Worm (Caenorhabditis elegans) whole organism, late embryonic: ENCODE measurements around the gene unc-50.
A peak's percentile ranks its signal among the peaks of the same experiment; 100 is the strongest.

Experiments used
- C08G9.2 ChIP-seq: sonication (generic microtip); optimal IDR thresholded peaks from 2 replicates; lab custom pipeline; 2016; ENCODE audit warnings: mild to moderate bottlenecking, missing genetic modification characterization, moderate library complexity, missing compliant biosample characterization
- C38D4.7 ChIP-seq: fragments of 200-800 bp; sonication (Bioruptor generic); optimal IDR thresholded peaks from 2 replicates; lab custom pipeline; 2018; ENCODE audit warnings: mild to moderate bottlenecking, missing genetic modification characterization, moderate library complexity, missing compliant biosample characterization
- T23F11.4 ChIP-seq: fragments of 200-800 bp; sonication (Bioruptor generic); optimal IDR thresholded peaks from 2 replicates; lab custom pipeline; 2018; ENCODE audit warnings: mild to moderate bottlenecking, missing genetic modification characterization, missing compliant biosample characterization
- ahr-1 ChIP-seq: sonication (generic microtip); optimal IDR thresholded peaks from 2 replicates; lab custom pipeline; 2016; ENCODE audit warnings: missing genetic modification characterization, missing compliant biosample characterization
- ceh-14 ChIP-seq: sonication (generic microtip); optimal IDR thresholded peaks from 2 replicates; lab custom pipeline; 2016; ENCODE audit warnings: missing genotype, missing genetic modification characterization, missing compliant biosample characterization
- ceh-19 ChIP-seq: fragments of 200-800 bp; sonication (Bioruptor generic); optimal IDR thresholded peaks from 2 replicates; lab custom pipeline; 2018; ENCODE audit warnings: mild to moderate bottlenecking, missing genetic modification characterization, missing compliant biosample characterization
- ceh-2 ChIP-seq: sonication (generic microtip); optimal IDR thresholded peaks from 2 replicates; lab custom pipeline; 2016; ENCODE audit warnings: missing genotype, missing genetic modification characterization, missing compliant biosample characterization
- ceh-22 ChIP-seq: sonication (generic microtip); optimal IDR thresholded peaks from 2 replicates; lab custom pipeline; 2017; ENCODE audit warnings: missing biosample characterization, missing genetic modification characterization
- ceh-31 ChIP-seq: sonication (generic microtip); optimal IDR thresholded peaks from 2 replicates; lab custom pipeline; 2016; ENCODE audit warnings: missing genetic modification characterization, missing compliant biosample characterization
- ceh-45 ChIP-seq: fragments of 200-800 bp; sonication (Bioruptor generic); IDR thresholded peaks from 2 replicates; pipeline ENCODE4 v1.3.6; 2022; ENCODE audit warnings: missing genetic modification reagents, missing genetic modification characterization, missing compliant biosample characterization
- ceh-48 ChIP-seq: sonication (generic microtip); optimal IDR thresholded peaks from 2 replicates; lab custom pipeline; 2016; ENCODE audit warnings: missing genetic modification characterization, inconsistent platforms, missing compliant biosample characterization
- ceh-6 ChIP-seq: fragments of 200-800 bp; sonication (Bioruptor generic); optimal IDR thresholded peaks from 2 replicates; lab custom pipeline; 2018; ENCODE audit warnings: mild to moderate bottlenecking, missing genetic modification characterization, missing compliant biosample characterization
- che-1 ChIP-seq: sonication (generic microtip); optimal IDR thresholded peaks from 2 replicates; lab custom pipeline; 2016; ENCODE audit warnings: mild to moderate bottlenecking, missing genetic modification characterization, missing compliant biosample characterization
- dve-1 ChIP-seq: sonication (generic microtip); optimal IDR thresholded peaks from 2 replicates; lab custom pipeline; 2017; ENCODE audit warnings: antibody characterized with exemption, mild to moderate bottlenecking, missing genetic modification characterization, missing compliant biosample characterization
- elt-2 ChIP-seq: sonication (generic microtip); optimal IDR thresholded peaks from 2 replicates; lab custom pipeline; 2016; ENCODE audit warnings: missing genetic modification reagents, missing genetic modification characterization, missing compliant biosample characterization
- ets-4 ChIP-seq: sonication (generic microtip); optimal IDR thresholded peaks from 2 replicates; lab custom pipeline; 2016; ENCODE audit warnings: missing genetic modification characterization, missing compliant biosample characterization
- eyg-1 ChIP-seq: sonication (generic microtip); optimal IDR thresholded peaks from 2 replicates; lab custom pipeline; 2016; ENCODE audit warnings: missing genotype, missing genetic modification characterization, missing compliant biosample characterization
- fax-1 ChIP-seq: sonication (generic microtip); optimal IDR thresholded peaks from 2 replicates; lab custom pipeline; 2016; ENCODE audit warnings: missing genotype, missing genetic modification characterization, missing compliant biosample characterization
- fkh-10 ChIP-seq: fragments of 150-350 bp; optimal IDR thresholded peaks from 2 replicates; lab custom pipeline; 2014; ENCODE audit warnings: missing biosample characterization, missing genetic modification reagents, missing genetic modification characterization
- fkh-6 ChIP-seq: sonication (generic microtip); optimal IDR thresholded peaks from 2 replicates; lab custom pipeline; 2016; ENCODE audit warnings: missing genetic modification characterization, missing compliant biosample characterization
- gmeb-2 ChIP-seq: sonication (generic microtip); optimal IDR thresholded peaks from 2 replicates; lab custom pipeline; 2016; ENCODE audit warnings: missing genetic modification characterization, inconsistent platforms, missing compliant biosample characterization
- hlh-13 ChIP-seq: fragments of 200-800 bp; sonication (Bioruptor generic); optimal IDR thresholded peaks from 2 replicates; lab custom pipeline; 2018; ENCODE audit warnings: mild to moderate bottlenecking, missing genetic modification characterization, missing compliant biosample characterization
- hlh-30 ChIP-seq: sonication (generic microtip); optimal IDR thresholded peaks from 2 replicates; lab custom pipeline; 2017; ENCODE audit warnings: antibody characterized with exemption, missing genetic modification characterization, missing compliant biosample characterization; ENCODE audit not compliant: insufficient read depth
- hlh-6 ChIP-seq: sonication (generic microtip); optimal IDR thresholded peaks from 2 replicates; lab custom pipeline; 2016; ENCODE audit warnings: missing genotype, missing genetic modification characterization, missing compliant biosample characterization
- hlh-8 ChIP-seq: sonication (generic microtip); optimal IDR thresholded peaks from 2 replicates; lab custom pipeline; 2016; ENCODE audit warnings: missing genotype, missing genetic modification characterization, missing compliant biosample characterization
- lin-11 ChIP-seq: fragments of 200-800 bp; sonication (Bioruptor generic); optimal IDR thresholded peaks from 2 replicates; lab custom pipeline; 2018; ENCODE audit warnings: mild to moderate bottlenecking, missing genetic modification characterization, missing compliant biosample characterization
- madf-2 ChIP-seq: sonication (generic microtip); optimal IDR thresholded peaks from 2 replicates; lab custom pipeline; 2017; ENCODE audit warnings: missing genetic modification characterization, missing compliant biosample characterization
- mec-3 ChIP-seq: sonication (generic microtip); optimal IDR thresholded peaks from 2 replicates; lab custom pipeline; 2016; ENCODE audit warnings: borderline replicate concordance, missing genetic modification characterization, missing compliant biosample characterization
- pha-2 ChIP-seq: sonication (generic microtip); optimal IDR thresholded peaks from 2 replicates; lab custom pipeline; 2017; ENCODE audit warnings: mild to moderate bottlenecking, missing genetic modification characterization, missing compliant biosample characterization
- pha-4 ChIP-seq: fragments of 150-350 bp; optimal IDR thresholded peaks from 2 replicates; lab custom pipeline; 2018; ENCODE audit warnings: missing biosample characterization, missing genetic modification reagents, missing genetic modification characterization
- pros-1 ChIP-seq: fragments of 150-350 bp; optimal IDR thresholded peaks from 2 replicates; lab custom pipeline; 2014; ENCODE audit warnings: missing biosample characterization, missing genetic modification reagents, missing genetic modification characterization
- ref-2 ChIP-seq: sonication (generic microtip); optimal IDR thresholded peaks from 2 replicates; lab custom pipeline; 2016; ENCODE audit warnings: missing genetic modification characterization, missing compliant biosample characterization
- rnt-1 ChIP-seq: sonication (generic microtip); optimal IDR thresholded peaks from 2 replicates; lab custom pipeline; 2016; ENCODE audit warnings: missing genetic modification characterization, missing compliant biosample characterization
- sox-2 ChIP-seq: fragments of 200-800 bp; sonication (Bioruptor generic); IDR thresholded peaks from 2 replicates; pipeline ENCODE4 v1.3.6; 2022; ENCODE audit warnings: missing genetic modification reagents, missing genetic modification characterization, missing compliant biosample characterization
- sox-4 ChIP-seq: sonication (generic microtip); optimal IDR thresholded peaks from 2 replicates; lab custom pipeline; 2017; ENCODE audit warnings: mild to moderate bottlenecking, missing genetic modification characterization, inconsistent platforms, missing compliant biosample characterization
- ttx-3 ChIP-seq: sonication (generic microtip); optimal IDR thresholded peaks from 2 replicates; lab custom pipeline; 2016; ENCODE audit warnings: missing genetic modification reagents, missing genetic modification characterization, missing compliant biosample characterization
- unc-3 ChIP-seq, 2 experiments: fragments of 200-800 bp in 1 of 2; sonication (Bioruptor generic) in 1 of 2; sonication (generic microtip) in 1 of 2; conservative IDR thresholded peaks in 1 of 2; optimal IDR thresholded peaks in 1 of 2; 2 replicates each; pipeline versions ENCODE4 v1.3.6 to Lab custom; 2016 to 2022; ENCODE audit warnings: missing compliant biosample characterization in 2 of 2, missing genetic modification characterization in 2 of 2, missing genetic modification reagents in 1 of 2
- unc-86 ChIP-seq: sonication (generic microtip); optimal IDR thresholded peaks from 2 replicates; lab custom pipeline; 2016; ENCODE audit warnings: missing genetic modification characterization, missing compliant biosample characterization
- zip-5 ChIP-seq: sonication (generic microtip); optimal IDR thresholded peaks from 2 replicates; lab custom pipeline; 2016; ENCODE audit warnings: missing genetic modification characterization, missing compliant biosample characterization
- ztf-16 ChIP-seq: sonication (generic microtip); optimal IDR thresholded peaks from 2 replicates; lab custom pipeline; 2017; ENCODE audit warnings: missing genetic modification characterization, missing compliant biosample characterization

unc-50 gene

DNA sequence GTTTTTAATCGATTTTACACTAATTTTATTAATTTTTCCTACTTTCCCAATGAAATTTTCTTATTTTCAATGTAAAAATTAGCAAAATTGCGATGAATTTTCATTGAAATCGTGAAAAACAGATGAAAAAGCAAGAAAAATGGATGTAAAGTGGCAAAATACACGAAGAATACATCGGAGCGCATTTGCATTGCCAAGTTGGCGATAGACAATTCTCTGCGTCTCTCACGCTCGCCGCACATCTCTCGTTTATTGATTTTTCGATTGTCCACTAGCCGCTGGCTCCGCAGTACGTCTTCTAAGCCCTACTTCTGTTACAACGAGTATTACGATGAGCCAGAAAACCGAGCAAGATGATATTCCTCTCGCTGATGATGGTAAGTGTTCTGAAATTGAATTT is 793 bp upstream of the unc-50 start, which contains the start of gene unc-69 (continued):
- TF ChIP-seq sox-4, result no peak
- TF ChIP-seq zip-5 (tag; lab: Kevin White, UChicago), result no peak
- TF ChIP-seq C08G9.2 (tag; lab: Kevin White, UChicago), result no peak
- no peak for TF ChIP-seq ceh-45 (GFP tag; lab: Robert Waterston, UW)
- no peak for TF ChIP-seq fax-1 (tag; lab: Kevin White, UChicago)
- TF ChIP-seq ztf-16, result no peak
- no peak for TF ChIP-seq elt-2 (tag; lab: Kevin White, UChicago)
- no peak for TF ChIP-seq fkh-6 (tag; lab: Kevin White, UChicago)
- TF ChIP-seq hlh-8 (tag; lab: Kevin White, UChicago), result no peak
- TF ChIP-seq ceh-2 (tag; lab: Kevin White, UChicago), result no peak
- TF ChIP-seq pha-2 (tag; lab: Kevin White, UChicago), result no peak
- TF ChIP-seq gmeb-2 (tag; lab: Kevin White, UChicago), result no peak
- no peak for TF ChIP-seq rnt-1 (tag; lab: Kevin White, UChicago)
- TF ChIP-seq ceh-22, result no peak
- TF ChIP-seq pros-1 (tag; lab: Kevin White, UChicago), result no peak
- no peak for TF ChIP-seq unc-86 (tag; lab: Kevin White, UChicago)
- TF ChIP-seq lin-11 (tag; lab: Kevin White, UChicago), result no peak
- TF ChIP-seq ets-4 (tag; lab: Kevin White, UChicago), result no peak
- peak; percentile 35 for TF ChIP-seq ceh-31 (tag; lab: Kevin White, UChicago)
- TF ChIP-seq unc-3 (GFP tag; conservative IDR thresholded peaks at IDR 0.05; lab: Robert Waterston, UW), result no peak
- TF ChIP-seq unc-3 (tag; optimal IDR thresholded peaks at IDR 0.05; lab: Kevin White, UChicago), result no peak
- peak; percentile 30 for TF ChIP-seq ref-2 (tag; lab: Kevin White, UChicago)
- TF ChIP-seq fkh-10, result no peak
- TF ChIP-seq sox-2 (GFP tag; lab: Robert Waterston, UW), result no peak
- no peak for TF ChIP-seq hlh-6 (tag; lab: Kevin White, UChicago)
- no peak for TF ChIP-seq pha-4 (tag; lab: Kevin White, UChicago)
- no peak for TF ChIP-seq ceh-14 (tag; lab: Kevin White, UChicago)
- TF ChIP-seq ceh-19 (GFP tag; lab: Kevin White, UChicago), result no peak
- TF ChIP-seq eyg-1 (tag; lab: Kevin White, UChicago), result no peak
- TF ChIP-seq madf-2, result no peak
- no peak for TF ChIP-seq ttx-3
- no peak for TF ChIP-seq C38D4.7 (GFP tag; lab: Kevin White, UChicago)
- no peak for TF ChIP-seq ahr-1
- no peak for TF ChIP-seq mec-3 (tag; lab: Kevin White, UChicago)
- no peak for TF ChIP-seq che-1 (tag; lab: Kevin White, UChicago)
- TF ChIP-seq hlh-13 (GFP tag; lab: Kevin White, UChicago), result no peak
- TF ChIP-seq ceh-6 (GFP tag; lab: Kevin White, UChicago), result no peak
- peak; percentile 99 for TF ChIP-seq ceh-48 (tag; lab: Kevin White, UChicago)
- TF ChIP-seq dve-1 (tag; lab: Kevin White, UChicago), result peak; percentile 2
- TF ChIP-seq hlh-30 (tag; lab: Kevin White, UChicago), result no peak
- TF ChIP-seq T23F11.4 (GFP tag; lab: Kevin White, UChicago), result no peak

DNA sequence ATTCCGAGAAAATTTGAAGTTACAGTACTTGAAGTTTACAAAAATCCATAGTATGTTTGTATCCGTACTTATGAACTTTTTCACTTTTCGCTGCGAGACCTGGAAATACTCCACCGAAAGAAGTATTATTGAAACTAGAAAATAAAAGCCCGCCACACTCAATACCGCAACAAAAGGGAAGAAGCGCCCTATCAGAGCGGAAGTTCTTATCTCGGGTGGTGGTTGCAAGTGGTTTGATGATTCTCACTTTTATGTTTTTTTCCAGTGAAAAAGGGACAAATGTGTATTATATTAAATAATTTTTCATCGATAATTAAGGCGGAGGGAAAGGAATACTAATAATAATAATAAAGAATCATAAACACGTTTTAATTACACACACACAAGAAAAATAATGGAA is 3.7 kb downstream of the unc-50 start:
- peak; percentile 39 for TF ChIP-seq elt-2 (tag; lab: Kevin White, UChicago)
- TF ChIP-seq eyg-1 (tag; lab: Kevin White, UChicago), result no peak
- TF ChIP-seq, all 69 proteins: peak for 1
